Worm (Caenorhabditis elegans) whole organism, midembryonic: ENCODE measurements around the gene metl-9.

Source experiments
- flt-1 ChIP-seq: fragments of 200-800 bp; sonication (Bioruptor generic); IDR thresholded peaks from 2 replicates; pipeline ENCODE4 v1.3.6; 2022; ENCODE audit warnings: missing genetic modification characterization, missing compliant biosample characterization
- med-1 ChIP-seq: sonication (generic microtip); optimal IDR thresholded peaks from 2 replicates; lab custom pipeline; 2017; ENCODE audit warnings: missing genetic modification characterization, mild to moderate bottlenecking, missing compliant biosample characterization, antibody characterized with exemption, missing genetic modification reagents; ENCODE audit not compliant: insufficient read depth
- ztf-23 ChIP-seq: fragments of 200-800 bp; sonication (Bioruptor generic); IDR thresholded peaks from 2 replicates; pipeline ENCODE4 v1.3.6; 2022; ENCODE audit warnings: missing genetic modification reagents, missing genetic modification characterization, missing compliant biosample characterization

DNA sequence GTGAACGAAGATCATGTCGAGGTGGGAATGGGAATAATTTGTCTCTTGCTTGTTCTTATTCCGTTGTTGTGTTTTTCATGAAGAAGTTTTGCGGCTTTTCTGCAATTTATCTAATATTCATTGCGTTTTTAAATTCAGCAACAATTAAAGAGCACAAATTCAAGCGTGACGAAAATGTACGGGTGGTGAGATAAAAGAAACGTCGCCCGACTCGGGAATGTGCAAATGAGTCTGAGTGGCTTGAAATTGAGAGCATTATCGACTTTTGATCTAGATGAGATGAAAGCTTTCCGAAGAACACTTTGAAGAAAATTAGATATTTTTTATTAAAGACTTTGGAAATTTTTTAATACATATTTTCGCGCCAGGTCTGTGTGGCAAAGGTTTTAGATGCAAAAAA is 7.9 kb downstream of the metl-9 start, which contains the start of gene T03G11.10:
- TF ChIP-seq flt-1 (no peak), ztf-23 (no peak), med-1 (GFP tag; lab: Kevin White, UChicago) (no peak)
